Worm (Caenorhabditis elegans) whole organism, L1 larva: ENCODE measurements around the gene T18D3.9.

Experiments
- C04F5.9 ChIP-seq: sonication (generic microtip); optimal IDR thresholded peaks from 2 replicates; lab custom pipeline; 2016; ENCODE audit warnings: missing genetic modification characterization, missing compliant biosample characterization
- C16A3.4 ChIP-seq: fragments of 150-350 bp; optimal IDR thresholded peaks from 2 replicates; lab custom pipeline; 2014; ENCODE audit warnings: missing biosample characterization, missing genetic modification characterization
- blmp-1 ChIP-seq: fragments of 150-350 bp; optimal IDR thresholded peaks from 2 replicates; lab custom pipeline; 2014; ENCODE audit warnings: missing biosample characterization, missing genetic modification characterization
- efl-1 ChIP-seq, 4 experiments: fragments of 150-350 bp; optimal IDR thresholded peaks in 3 of 4; peaks in 1 of 4; 1 replicate in 1 of 4; 2 replicates in 3 of 4; lab custom pipeline; 2014; ENCODE audit warnings: missing biosample characterization in 2 of 4, missing genetic modification characterization in 2 of 4, missing genetic modification reagents in 2 of 4
- mep-1 ChIP-seq: fragments of 150-350 bp; optimal IDR thresholded peaks from 2 replicates; lab custom pipeline; 2014; ENCODE audit warnings: missing biosample characterization, missing genetic modification characterization
- nhr-77 ChIP-seq: fragments of 150-350 bp; optimal IDR thresholded peaks from 2 replicates; lab custom pipeline; 2014; ENCODE audit warnings: missing biosample characterization, missing genetic modification characterization
- skn-1 ChIP-seq: fragments of 150-350 bp; optimal IDR thresholded peaks from 2 replicates; lab custom pipeline; 2014; ENCODE audit warnings: missing biosample characterization, missing genetic modification characterization
- tbx-2 ChIP-seq: sonication (generic microtip); optimal IDR thresholded peaks from 2 replicates; lab custom pipeline; 2016; ENCODE audit warnings: missing genetic modification characterization, missing compliant biosample characterization
- unc-86 ChIP-seq: sonication (generic microtip); optimal IDR thresholded peaks from 2 replicates; lab custom pipeline; 2016; ENCODE audit warnings: missing genetic modification characterization, missing compliant biosample characterization

- no peak for TF ChIP-seq mep-1 (tag; lab: Kevin White, UChicago)
- TF ChIP-seq nhr-77 (tag; lab: Kevin White, UChicago): no peak
- no peak for TF ChIP-seq C16A3.4 (tag; lab: Kevin White, UChicago)
- no peak for TF ChIP-seq unc-86 (tag; lab: Kevin White, UChicago)
- no peak for TF ChIP-seq blmp-1 (tag; lab: Kevin White, UChicago)
- no peak for TF ChIP-seq tbx-2 (tag; lab: Kevin White, UChicago)
- no peak for TF ChIP-seq skn-1 (tag; lab: Kevin White, UChicago)
- no peak for TF ChIP-seq efl-1 (optimal IDR thresholded peaks at IDR 0.05; lab: Kevin White, UChicago)
- TF ChIP-seq efl-1 (GFP tag; optimal IDR thresholded peaks at IDR 0.05 in 1 of 2; lab: Kevin White, UChicago): no peak
- no peak for TF ChIP-seq C04F5.9
Measured at ce11 chrX:12484749-12485148, 30.5 kb upstream of the T18D3.9 start, which contains the start of gene tbc-13.
